Fruit fly (Drosophila melanogaster) whole organism, pupa: Measurements from ENCODE around the gene dlp.
A peak's percentile ranks its signal among the peaks of the same experiment; 100 is the strongest.

ENCODE experiments used
- CG10348 ChIP-seq: fragments of 200-800 bp; sonication (Bioruptor generic); IDR thresholded peaks from 2 replicates; pipeline ENCODE4 v1.3.6; 2022; ENCODE audit warnings: missing biosample characterization, missing genetic modification characterization
- CG12605 ChIP-seq: fragments of 200-800 bp; sonication (Bioruptor generic); IDR thresholded peaks from 2 replicates; pipeline ENCODE4 v1.3.6; 2022; ENCODE audit warnings: missing biosample characterization, missing genetic modification characterization
- CG13204 ChIP-seq: fragments of 200-800 bp; sonication (Bioruptor generic); optimal IDR thresholded peaks from 2 replicates; lab custom pipeline; 2018; ENCODE audit warnings: missing biosample characterization, mild to moderate bottlenecking, missing genetic modification characterization, moderate library complexity
- CG14655 ChIP-seq: fragments of 200-800 bp; sonication (Bioruptor generic); optimal IDR thresholded peaks from 3 replicates; lab custom pipeline; 2017; ENCODE audit warnings: mild to moderate bottlenecking, missing biosample characterization, missing genetic modification reagents, missing genetic modification characterization
- CG15710 ChIP-seq: fragments of 200-800 bp; sonication (Bioruptor generic); optimal IDR thresholded peaks from 2 replicates; lab custom pipeline; 2018; ENCODE audit warnings: missing biosample characterization, mild to moderate bottlenecking, missing genetic modification characterization, moderate library complexity
- CG17806 ChIP-seq: fragments of 200-800 bp; sonication (Bioruptor generic); optimal IDR thresholded peaks from 2 replicates; lab custom pipeline; 2018; ENCODE audit warnings: missing biosample characterization, mild to moderate bottlenecking, missing genetic modification characterization, moderate library complexity
- CG32121 ChIP-seq: fragments of 200-800 bp; sonication (Bioruptor generic); IDR thresholded peaks from 2 replicates; pipeline ENCODE4 v1.3.6; 2022; ENCODE audit warnings: missing biosample characterization, missing genetic modification characterization
- CG34367 ChIP-seq: fragments of 200-800 bp; sonication (Bioruptor generic); optimal IDR thresholded peaks from 2 replicates; lab custom pipeline; 2018; ENCODE audit warnings: missing biosample characterization, mild to moderate bottlenecking, missing genetic modification characterization
- CG4496 ChIP-seq: fragments of 200-800 bp; sonication (Bioruptor generic); IDR thresholded peaks from 3 replicates; pipeline ENCODE4 v1.3.6; 2022; ENCODE audit warnings: missing biosample characterization, missing genetic modification characterization
- CG8159 ChIP-seq: fragments of 200-800 bp; sonication (Bioruptor generic); optimal IDR thresholded peaks from 3 replicates; lab custom pipeline; 2018; ENCODE audit warnings: missing biosample characterization, mild to moderate bottlenecking, missing genetic modification characterization, moderate library complexity
- CG8301 ChIP-seq: fragments of 200-800 bp; sonication (Bioruptor generic); optimal IDR thresholded peaks from 2 replicates; lab custom pipeline; 2018; ENCODE audit warnings: missing biosample characterization, mild to moderate bottlenecking, missing genetic modification characterization
- CG9948 ChIP-seq: fragments of 200-800 bp; sonication (Bioruptor generic); optimal IDR thresholded peaks from 2 replicates; lab custom pipeline; 2018; ENCODE audit warnings: missing biosample characterization, mild to moderate bottlenecking, missing genetic modification characterization, moderate library complexity
- D1 ChIP-seq: fragments of 200-800 bp; sonication (Bioruptor generic); optimal IDR thresholded peaks from 2 replicates; lab custom pipeline; 2018; ENCODE audit warnings: missing biosample characterization, mild to moderate bottlenecking, missing genetic modification characterization, moderate library complexity
- EcR ChIP-seq: fragments of 200-800 bp; sonication (Bioruptor generic); optimal IDR thresholded peaks from 3 replicates; lab custom pipeline; 2019; ENCODE audit warnings: missing biosample characterization, missing genetic modification characterization, mild to moderate bottlenecking, moderate library complexity, missing genetic modification reagents
- Ets98B ChIP-seq: fragments of 200-800 bp; sonication (Bioruptor generic); IDR thresholded peaks from 2 replicates; pipeline ENCODE4 v1.3.6; 2022; ENCODE audit warnings: missing biosample characterization, missing genetic modification characterization
- Pif1A ChIP-seq: fragments of 200-800 bp; sonication (Bioruptor generic); optimal IDR thresholded peaks from 3 replicates; lab custom pipeline; 2016; ENCODE audit warnings: missing biosample characterization, missing genetic modification characterization
- Pif1B ChIP-seq: fragments of 200-800 bp; sonication (Bioruptor generic); optimal IDR thresholded peaks from 3 replicates; lab custom pipeline; 2016; ENCODE audit warnings: missing biosample characterization, missing genetic modification characterization
- Snoo ChIP-seq: fragments of 200-800 bp; sonication (Bioruptor generic); optimal IDR thresholded peaks from 3 replicates; lab custom pipeline; 2017; ENCODE audit warnings: missing biosample characterization, mild to moderate bottlenecking, missing genetic modification characterization, inconsistent platforms
- fd96Ca ChIP-seq: fragments of 200-800 bp; sonication (Bioruptor generic); IDR thresholded peaks from 3 replicates; pipeline ENCODE4 v1.3.6; 2022; ENCODE audit warnings: missing biosample characterization, missing genetic modification characterization
- gl ChIP-seq: fragments of 200-800 bp; sonication (Bioruptor generic); optimal IDR thresholded peaks from 2 replicates; lab custom pipeline; 2018; ENCODE audit warnings: missing biosample characterization, mild to moderate bottlenecking, missing genetic modification characterization
- rn ChIP-seq: fragments of 200-800 bp; sonication (Bioruptor generic); IDR thresholded peaks from 2 replicates; pipeline ENCODE4 v1.3.6; 2022; ENCODE audit warnings: missing biosample characterization, missing genetic modification characterization

dlp gene

DNA sequence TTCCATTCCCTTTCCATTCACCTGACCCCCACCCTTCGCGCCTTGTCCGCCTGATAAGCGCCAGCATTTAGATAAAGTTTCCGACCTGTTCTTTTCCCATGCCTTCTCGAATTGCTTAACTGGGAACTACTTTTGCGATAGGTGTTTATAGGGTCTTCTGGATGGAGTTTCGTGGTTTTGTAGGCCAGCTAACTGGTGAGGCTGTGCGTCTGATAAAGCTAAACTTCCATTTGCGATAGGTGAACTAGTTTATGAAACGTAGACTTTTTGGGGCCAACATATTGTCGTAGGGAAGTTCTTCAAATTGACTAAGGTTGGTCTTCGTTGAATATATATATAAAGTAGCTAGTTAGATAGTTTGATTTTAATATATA, 3.1 kb downstream of the dlp start:
- TF ChIP-seq EcR (GFP tag; lab: Kevin White, UChicago) = peak; percentile 15
- TF ChIP-seq CG4496 (GFP tag; lab: Robert Waterston, UW) = no peak
- no peak for TF ChIP-seq CG32121
- TF ChIP-seq CG9948 (tag; lab: Kevin White, UChicago) = no peak
- no peak for TF ChIP-seq Pif1A (GFP tag; lab: Kevin White, UChicago)
- no peak for TF ChIP-seq CG13204 (GFP tag; lab: Kevin White, UChicago)
- TF ChIP-seq CG34367 (tag; lab: Kevin White, UChicago) = no peak

- TF ChIP-seq CG8159 (tag; lab: Kevin White, UChicago) = peak; percentile 94
- TF ChIP-seq fd96Ca = peak; percentile 80
- peak; percentile 91 for TF ChIP-seq CG12605 (GFP tag; lab: Robert Waterston, UW)
- peak; percentile 93 for TF ChIP-seq CG17806 (tag; lab: Kevin White, UChicago)
- peak; percentile 92 for TF ChIP-seq CG15710 (tag; lab: Kevin White, UChicago)
- TF ChIP-seq Pif1A (GFP tag; lab: Kevin White, UChicago) = peak; percentile 91
- TF ChIP-seq Snoo (tag; lab: Kevin White, UChicago) = peak; percentile 91
- TF ChIP-seq CG10348 (GFP tag; lab: Robert Waterston, UW) = no peak
- TF ChIP-seq CG34367 (tag; lab: Kevin White, UChicago) = peak; percentile 91
- TF ChIP-seq Ets98B (GFP tag; lab: Robert Waterston, UW) = peak; percentile 89
- peak; percentile 89 for TF ChIP-seq CG4496 (GFP tag; lab: Robert Waterston, UW)
- peak; percentile 89 for TF ChIP-seq CG13204 (GFP tag; lab: Kevin White, UChicago)
- TF ChIP-seq Pif1B = peak; percentile 88
- TF ChIP-seq CG9948 (tag; lab: Kevin White, UChicago) = peak; percentile 92
- TF ChIP-seq CG14655 (GFP tag; lab: Kevin White, UChicago) = peak; percentile 92
- TF ChIP-seq gl (tag; lab: Kevin White, UChicago) = peak; percentile 85
- peak; percentile 84 for TF ChIP-seq D1 (tag; lab: Kevin White, UChicago)
- peak; percentile 83 for TF ChIP-seq rn (GFP tag; lab: Robert Waterston, UW)
- peak; percentile 93 for TF ChIP-seq CG8301
- peak; percentile 69 for TF ChIP-seq EcR (GFP tag; lab: Kevin White, UChicago)
- TF ChIP-seq CG32121 = peak; percentile 79
Measured at dm6 chr3L:14636740-14637189, 4.4 kb downstream of the dlp start.

DNA sequence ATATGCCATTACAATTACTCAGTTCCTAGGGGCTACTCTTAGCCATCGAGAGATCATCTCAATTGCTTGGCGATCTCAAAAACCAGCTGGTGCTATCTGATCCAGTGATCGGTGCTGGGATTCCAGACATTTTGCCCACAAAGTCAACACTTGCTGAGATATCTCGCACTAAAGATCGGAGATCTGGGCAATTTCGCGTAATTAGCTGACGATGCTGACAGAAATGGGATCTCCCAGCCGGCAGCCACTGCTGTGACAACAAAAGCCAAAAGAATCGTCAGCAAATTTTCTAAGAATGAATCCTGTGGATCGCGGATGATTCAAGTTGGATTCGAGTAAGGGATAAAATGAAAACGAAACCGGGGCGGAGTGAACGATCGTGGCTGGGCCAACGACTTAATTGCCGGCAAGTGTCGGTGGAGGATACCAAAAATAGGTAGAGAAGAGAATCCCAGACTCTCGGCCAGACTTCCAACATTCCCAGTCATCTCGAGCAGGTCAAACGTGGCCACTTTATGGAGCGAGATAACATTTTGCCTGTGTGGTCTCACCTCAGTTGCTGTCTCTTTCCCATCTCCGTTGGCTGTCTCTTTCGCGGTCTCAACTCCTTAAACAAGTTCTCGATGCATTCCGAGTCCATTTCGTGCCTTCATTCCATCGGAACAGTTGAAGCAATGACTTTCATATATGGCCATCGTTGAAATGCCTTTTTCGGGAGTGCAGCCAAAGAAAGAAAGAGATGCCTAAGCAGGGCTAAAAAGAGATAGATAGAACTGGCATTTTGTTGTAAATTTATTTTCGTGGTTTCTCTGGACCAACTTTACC, 5.5 kb downstream of the dlp start:
- TF ChIP-seq EcR (GFP tag; lab: Kevin White, UChicago) = peak; percentile 92
- TF ChIP-seq Pif1B = no peak
- TF ChIP-seq D1 (tag; lab: Kevin White, UChicago) = no peak
- TF ChIP-seq Snoo (tag; lab: Kevin White, UChicago) = peak; percentile 7
- TF ChIP-seq CG8301 = no peak
- TF ChIP-seq CG8159 (tag; lab: Kevin White, UChicago) = no peak

DNA sequence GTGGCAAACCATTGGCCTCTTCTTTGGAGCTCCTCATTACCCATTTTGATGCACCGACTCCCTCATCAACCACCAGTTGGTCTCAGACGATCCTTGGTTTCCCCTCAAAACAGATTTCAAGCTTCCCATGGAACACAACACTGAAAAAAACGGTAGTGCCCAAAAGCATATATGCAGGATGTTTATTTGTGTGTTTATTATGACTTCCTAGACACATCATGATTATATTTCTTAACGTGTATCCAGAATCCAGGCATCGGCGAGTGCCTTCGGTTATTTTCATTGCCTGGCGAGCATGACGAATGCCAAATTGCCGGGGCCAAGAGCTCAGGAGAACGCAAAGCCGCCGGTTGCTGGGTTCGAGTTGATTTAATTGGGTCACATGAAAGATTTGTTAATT, 7.4 kb downstream of the dlp start:
- TF ChIP-seq CG4496 (GFP tag; lab: Robert Waterston, UW) (no peak), CG17806 (tag; lab: Kevin White, UChicago) (peak; percentile 40), gl (tag; lab: Kevin White, UChicago) (peak; percentile 23), CG13204 (GFP tag; lab: Kevin White, UChicago) (peak; percentile 16), CG8159 (tag; lab: Kevin White, UChicago) (peak; percentile 41), Snoo (tag; lab: Kevin White, UChicago) (no peak), CG32121 (no peak), CG15710 (tag; lab: Kevin White, UChicago) (peak; percentile 8)
- TF ChIP-seq, all 21 proteins: peak for 5

DNA sequence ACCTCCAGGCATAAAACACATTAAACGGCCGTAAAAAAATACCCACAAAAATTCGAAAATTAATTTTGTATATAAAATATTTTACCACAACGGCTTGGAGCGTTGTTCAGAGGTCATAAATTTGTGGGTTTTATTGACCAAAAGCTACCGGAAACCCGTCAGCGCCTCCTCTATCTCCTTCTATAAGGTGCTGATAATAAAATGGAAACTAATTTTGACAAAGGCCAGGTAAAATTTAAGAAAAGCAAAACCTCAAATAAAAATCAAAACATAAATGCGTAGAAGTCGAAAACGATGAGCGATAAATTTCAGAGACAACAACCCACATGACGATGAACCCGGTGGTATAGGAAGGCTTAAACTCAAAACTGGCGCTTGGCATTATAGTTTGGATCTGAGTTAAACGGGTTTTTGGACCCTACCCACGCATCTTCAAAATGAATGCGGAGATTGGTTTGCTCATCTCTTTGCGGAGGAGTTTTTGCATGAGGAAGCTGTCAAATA, 8.5 kb downstream of the dlp start:
- no peak for TF ChIP-seq Ets98B (GFP tag; lab: Robert Waterston, UW)
- no peak for TF ChIP-seq CG17806 (tag; lab: Kevin White, UChicago)
- no peak for TF ChIP-seq CG4496 (GFP tag; lab: Robert Waterston, UW)
- peak; percentile 38 for TF ChIP-seq EcR (GFP tag; lab: Kevin White, UChicago)
- TF ChIP-seq Pif1B = no peak
- no peak for TF ChIP-seq D1 (tag; lab: Kevin White, UChicago)
- no peak for TF ChIP-seq fd96Ca
- no peak for TF ChIP-seq CG8301

DNA sequence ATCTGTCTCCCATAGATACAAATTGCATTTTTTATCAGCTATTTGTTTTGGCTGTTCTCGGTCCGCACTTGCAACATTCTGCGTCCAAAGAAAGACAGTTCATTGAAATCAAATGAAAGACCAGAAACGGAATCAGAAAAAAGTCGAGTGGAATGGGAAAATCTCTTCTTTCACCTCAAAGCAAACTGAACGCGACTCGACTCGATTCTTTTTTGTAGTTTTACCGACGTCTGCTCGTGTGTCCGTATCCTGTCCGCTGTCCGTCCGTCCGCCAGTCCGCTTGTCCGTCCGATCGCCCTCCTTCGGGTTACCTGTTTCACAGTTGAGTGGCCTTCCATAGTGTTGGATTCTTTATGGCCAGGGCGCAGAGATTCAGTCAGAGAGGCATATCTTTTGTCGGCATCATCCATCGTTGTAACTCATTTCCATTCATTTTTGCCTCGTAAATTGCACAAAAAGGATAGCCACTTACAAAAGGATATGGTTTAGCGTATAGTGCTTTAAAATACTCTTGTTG, 9.6 kb downstream of the dlp start:
- TF ChIP-seq CG4496 (GFP tag; lab: Robert Waterston, UW) = no peak
- TF ChIP-seq CG12605 (GFP tag; lab: Robert Waterston, UW) = no peak
- TF ChIP-seq EcR (GFP tag; lab: Kevin White, UChicago) = peak; percentile 59
- no peak for TF ChIP-seq fd96Ca
- no peak for TF ChIP-seq CG32121
